Worm (Caenorhabditis elegans): Measurements from ENCODE around the gene sedl-1.

sedl-1 gene

ce11 chrX:1443556-1444243, 3.6 kb upstream of the sedl-1 start:
- TF ChIP-seq nhr-20 (tag; optimal IDR thresholded peaks at IDR 0.05) (no peak), lsy-2 (tag; optimal IDR thresholded peaks at IDR 0.05) (no peak), jun-1 (tag; optimal IDR thresholded peaks at IDR 0.05) (no peak), nhr-237 (tag; optimal IDR thresholded peaks at IDR 0.05) (no peak), unc-30 (tag; optimal IDR thresholded peaks at IDR 0.05) (no peak), irx-1 (tag; optimal IDR thresholded peaks at IDR 0.05) (no peak), lin-14 (GFP tag; optimal IDR thresholded peaks at IDR 0.05) (no peak), ama-1 (optimal IDR thresholded peaks at IDR 0.05) (no peak), alr-1 (tag; optimal IDR thresholded peaks at IDR 0.05; ENCODE audit: borderline replicate concordance) (no peak), nhr-90 (tag; optimal IDR thresholded peaks at IDR 0.05; ENCODE audit: poor library complexity) (peak; percentile 42), nhr-84 (tag; optimal IDR thresholded peaks at IDR 0.05) (no peak), unc-86 (tag; optimal IDR thresholded peaks at IDR 0.05) (no peak), nhr-47 (tag; optimal IDR thresholded peaks at IDR 0.05) (peak; percentile 5), lin-39 (tag; optimal IDR thresholded peaks at IDR 0.05) (peak; percentile 47), aha-1 (tag; optimal IDR thresholded peaks at IDR 0.05) (no peak), C04F5.9 (tag; optimal IDR thresholded peaks at IDR 0.05) (no peak), fkh-8 (tag; optimal IDR thresholded peaks at IDR 0.05) (no peak), ztf-11 (tag; optimal IDR thresholded peaks at IDR 0.05) (no peak)

- no peak for TF ChIP-seq nhr-90 (tag; optimal IDR thresholded peaks at IDR 0.05; ENCODE audit: poor library complexity)
- TF ChIP-seq ceh-8 (GFP tag; optimal IDR thresholded peaks at IDR 0.05), result peak; percentile 1
Observed at ce11 chrX:1441602-1442183, 1.6 kb upstream of the sedl-1 start.

- TF ChIP-seq ztf-4 (tag; optimal IDR thresholded peaks at IDR 0.05) (no peak), lsy-2 (tag; optimal IDR thresholded peaks at IDR 0.05) (peak; percentile 11 to 16), sox-4 (tag; optimal IDR thresholded peaks at IDR 0.05) (peak; percentile 76), nhr-28 (tag; optimal IDR thresholded peaks at IDR 0.05) (no peak), skn-1 (tag; optimal IDR thresholded peaks at IDR 0.05) (peak; percentile 34), aha-1 (tag; optimal IDR thresholded peaks at IDR 0.05) (no peak), swsn-7 (tag; optimal IDR thresholded peaks at IDR 0.05) (peak; percentile 35), elt-2 (tag; optimal IDR thresholded peaks at IDR 0.05) (no peak), ces-1 (GFP tag; optimal IDR thresholded peaks at IDR 0.05) (no peak), egl-27 (tag; optimal IDR thresholded peaks at IDR 0.05) (no peak), nhr-90 (tag; optimal IDR thresholded peaks at IDR 0.05; ENCODE audit: poor library complexity) (no peak), mdl-1 (tag; optimal IDR thresholded peaks at IDR 0.05) (peak in 1 of 2 experiments; percentile 8), aly-2 (tag; optimal IDR thresholded peaks at IDR 0.05) (no peak), ceh-88 (GFP tag; IDR thresholded peaks at IDR 0.05) (no peak), hlh-17 (GFP tag; optimal IDR thresholded peaks at IDR 0.05; ENCODE audit: borderline replicate concordance) (no peak), C34B4.2 (tag; optimal IDR thresholded peaks at IDR 0.05) (no peak), fkh-8 (tag; optimal IDR thresholded peaks at IDR 0.05) (peak; percentile 82), nhr-76 (tag; optimal IDR thresholded peaks at IDR 0.05) (no peak), C16A3.4 (tag; optimal IDR thresholded peaks at IDR 0.05) (no peak), pqm-1 (tag; optimal IDR thresholded peaks at IDR 0.05) (no peak), unc-30 (tag; optimal IDR thresholded peaks at IDR 0.05) (no peak), lir-3 (tag; optimal IDR thresholded peaks at IDR 0.05; ENCODE audit: poor library complexity) (no peak), unc-86 (tag; optimal IDR thresholded peaks at IDR 0.05) (no peak), zip-4 (GFP tag; optimal IDR thresholded peaks at IDR 0.05) (no peak), pax-3 (tag; optimal IDR thresholded peaks at IDR 0.05) (peak; percentile 57), alr-1 (tag; optimal IDR thresholded peaks at IDR 0.05; ENCODE audit: borderline replicate concordance) (no peak), lin-13 (GFP tag; optimal IDR thresholded peaks at IDR 0.05) (no peak), hlh-4 (tag; optimal IDR thresholded peaks at IDR 0.05) (no peak), elt-3 (tag; optimal IDR thresholded peaks at IDR 0.05) (no peak), nhr-237 (tag; optimal IDR thresholded peaks at IDR 0.05) (no peak), ets-5 (GFP tag; IDR thresholded peaks at IDR 0.05) (no peak), zag-1 (tag; optimal IDR thresholded peaks at IDR 0.05) (no peak), vab-15 (tag; optimal IDR thresholded peaks at IDR 0.05) (no peak), unc-62 (GFP tag; optimal IDR thresholded peaks at IDR 0.05) (no peak), nhr-12 (tag; optimal IDR thresholded peaks at IDR 0.05) (no peak), sup-37 (GFP tag; optimal IDR thresholded peaks at IDR 0.05) (no peak)
Observed at ce11 chrX:1438925-1439324, 1.1 kb downstream of the sedl-1 start.
